Worm (Caenorhabditis elegans): ENCODE measurements around the gene Y51H7C.9.

DNA sequence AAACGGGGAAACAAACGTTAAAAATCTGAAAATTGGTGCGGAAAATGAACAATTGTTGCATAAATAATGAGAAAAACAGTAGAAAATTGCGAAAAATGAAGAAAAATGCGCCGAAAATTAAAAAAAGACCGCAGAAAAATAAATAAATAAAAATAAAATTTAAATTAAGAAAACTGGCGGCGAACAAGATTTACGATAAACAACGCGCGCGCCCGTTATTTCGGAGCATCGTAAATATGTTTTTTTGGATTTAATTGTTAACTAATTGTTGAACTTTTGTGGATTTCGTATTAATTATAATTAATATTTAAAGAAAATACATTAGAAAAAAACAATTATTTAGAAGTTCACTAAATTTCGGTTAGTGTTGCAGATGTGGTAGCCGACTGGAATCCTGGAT, 34.5 kb downstream of the Y51H7C.9 start:
- no peak for TF ChIP-seq flt-1 (GFP tag; IDR thresholded peaks at IDR 0.05)
- TF ChIP-seq med-1 (GFP tag; optimal IDR thresholded peaks at IDR 0.05; ENCODE audit: insufficient read depth): no peak
- TF ChIP-seq T22C8.4 (GFP tag; IDR thresholded peaks at IDR 0.05): no peak
- TF ChIP-seq cog-1 (tag; optimal IDR thresholded peaks at IDR 0.05): no peak
- TF ChIP-seq ztf-23 (GFP tag; IDR thresholded peaks at IDR 0.05): no peak
- no peak for TF ChIP-seq klf-2 (GFP tag; conservative IDR thresholded peaks at IDR 0.05)
- TF ChIP-seq tab-1 (GFP tag; IDR thresholded peaks at IDR 0.05): no peak

Measured in whole organism, midembryonic.